Worm (Caenorhabditis elegans) whole organism, midembryonic: ENCODE measurements around the gene D2024.5.

Experiments used
- T22C8.4 ChIP-seq: fragments of 200-800 bp; sonication (Bioruptor generic); IDR thresholded peaks from 2 replicates; pipeline ENCODE4 v1.3.6; 2022; ENCODE audit warnings: missing genetic modification characterization, missing compliant biosample characterization
- cog-1 ChIP-seq: sonication (generic microtip); optimal IDR thresholded peaks from 2 replicates; lab custom pipeline; 2016; ENCODE audit warnings: missing genetic modification characterization, missing compliant biosample characterization
- flt-1 ChIP-seq: fragments of 200-800 bp; sonication (Bioruptor generic); IDR thresholded peaks from 2 replicates; pipeline ENCODE4 v1.3.6; 2022; ENCODE audit warnings: missing genetic modification characterization, missing compliant biosample characterization
- klf-2 ChIP-seq: fragments of 200-800 bp; sonication (Bioruptor generic); conservative IDR thresholded peaks from 2 replicates; pipeline ENCODE4 v1.3.6; 2022; ENCODE audit warnings: missing genetic modification reagents, missing genetic modification characterization, missing compliant biosample characterization
- med-1 ChIP-seq: sonication (generic microtip); optimal IDR thresholded peaks from 2 replicates; lab custom pipeline; 2017; ENCODE audit warnings: missing genetic modification characterization, mild to moderate bottlenecking, missing compliant biosample characterization, antibody characterized with exemption, missing genetic modification reagents; ENCODE audit not compliant: insufficient read depth
- ref-1 ChIP-seq: fragments of 200-800 bp; sonication (Bioruptor generic); conservative IDR thresholded peaks from 2 replicates; pipeline ENCODE4 v1.3.6; 2022; ENCODE audit warnings: missing genetic modification reagents, missing genetic modification characterization, missing compliant biosample characterization
- tab-1 ChIP-seq: fragments of 200-800 bp; sonication (Bioruptor generic); IDR thresholded peaks from 2 replicates; pipeline ENCODE4 v1.3.6; 2022; ENCODE audit warnings: missing genetic modification characterization, missing compliant biosample characterization
- ztf-23 ChIP-seq: fragments of 200-800 bp; sonication (Bioruptor generic); IDR thresholded peaks from 2 replicates; pipeline ENCODE4 v1.3.6; 2022; ENCODE audit warnings: missing genetic modification reagents, missing genetic modification characterization, missing compliant biosample characterization
- ztf-29 ChIP-seq: fragments of 200-800 bp; sonication (Bioruptor generic); IDR thresholded peaks from 2 replicates; pipeline ENCODE4 v1.3.6; 2022; ENCODE audit warnings: missing genetic modification reagents, missing genetic modification characterization, missing compliant biosample characterization

D2024.5 gene

DNA sequence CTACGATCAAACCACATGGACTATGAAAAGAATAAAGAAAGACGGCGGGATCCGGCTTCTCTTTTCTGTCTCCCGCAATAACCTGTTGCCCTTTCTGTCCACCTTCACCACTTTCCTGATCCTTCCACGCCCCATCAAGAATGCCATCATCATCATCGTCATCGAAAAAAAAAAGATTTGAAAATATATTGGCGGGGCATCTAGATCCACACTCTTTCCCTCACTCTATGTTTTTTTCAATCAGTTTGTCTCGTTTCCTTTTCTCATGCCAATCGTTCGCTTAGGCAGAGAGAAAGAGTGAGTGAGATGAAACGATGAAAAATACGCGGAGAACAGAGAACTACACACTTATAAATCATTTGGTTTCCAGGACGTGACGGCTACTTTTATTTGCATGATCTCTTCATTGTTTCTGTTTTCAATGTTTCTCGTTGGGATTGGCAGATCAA lies 5.5 kb upstream of the D2024.5 start:
- TF ChIP-seq med-1 (GFP tag; lab: Kevin White, UChicago) = no peak
- TF ChIP-seq cog-1 (tag; lab: Kevin White, UChicago) = no peak
- TF ChIP-seq flt-1 (GFP tag; lab: Robert Waterston, UW) = no peak
- TF ChIP-seq tab-1 = no peak
- TF ChIP-seq T22C8.4 (GFP tag; lab: Robert Waterston, UW) = no peak
- TF ChIP-seq ztf-29 (GFP tag; lab: Robert Waterston, UW) = no peak
- TF ChIP-seq klf-2 = no peak
- TF ChIP-seq ztf-23 = no peak
- TF ChIP-seq ref-1 = no peak

DNA sequence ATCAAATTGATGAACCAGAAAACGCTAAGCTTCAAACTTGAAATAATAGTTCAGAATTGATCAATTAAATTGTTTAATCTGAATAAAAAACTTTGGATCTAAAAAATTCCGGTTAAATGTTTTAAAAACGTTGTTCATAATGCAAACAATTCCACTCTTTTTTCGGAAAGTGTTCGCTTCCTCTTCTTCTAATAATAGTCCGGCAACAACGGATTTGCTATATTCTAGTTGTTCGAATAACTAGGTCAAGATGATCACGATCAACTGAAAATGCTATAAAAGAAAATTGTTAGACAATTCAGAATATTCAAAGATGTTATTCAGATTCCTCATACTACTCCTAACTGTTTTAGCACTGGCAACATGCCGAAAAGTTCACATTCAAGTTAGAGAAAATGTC lies 2.8 kb upstream of the D2024.5 start, which contains the start of gene D2024.4:
Gene D2024.4, plus strand, starts transcription at position 301 of the 400 bp plus-strand sequence.
- TF ChIP-seq ztf-23 (no peak), ref-1 (no peak), tab-1 (no peak), flt-1 (GFP tag; lab: Robert Waterston, UW) (no peak), klf-2 (no peak), med-1 (GFP tag; lab: Kevin White, UChicago) (no peak), cog-1 (tag; lab: Kevin White, UChicago) (no peak), T22C8.4 (GFP tag; lab: Robert Waterston, UW) (no peak), ztf-29 (GFP tag; lab: Robert Waterston, UW) (no peak)

DNA sequence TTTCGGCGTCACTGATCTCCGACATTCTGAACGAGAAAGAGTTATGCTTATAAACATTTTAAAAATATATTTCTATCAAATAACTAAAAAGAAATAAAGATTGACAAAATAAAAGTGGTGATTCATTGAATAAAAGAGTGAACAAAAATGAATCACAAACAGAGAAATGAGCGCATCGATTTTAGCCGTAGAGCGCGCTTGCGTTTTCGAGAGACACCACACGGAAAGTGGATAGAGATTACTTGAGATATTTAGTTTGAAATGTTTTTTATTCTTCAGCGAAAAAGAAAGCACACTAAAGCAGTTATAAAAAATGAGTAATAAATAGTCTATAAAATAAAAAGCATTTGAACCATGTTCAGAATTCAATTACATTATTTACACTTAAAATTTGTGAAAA lies 2.1 kb upstream of the D2024.5 start, which contains the start of gene cap-1:
Gene cap-1, minus strand, starts transcription at position 26 of the 400 bp plus-strand sequence.
- TF ChIP-seq T22C8.4 (GFP tag; lab: Robert Waterston, UW) (peak; percentile 78), med-1 (GFP tag; lab: Kevin White, UChicago) (no peak), ref-1 (no peak), flt-1 (GFP tag; lab: Robert Waterston, UW) (peak; percentile 60), ztf-29 (GFP tag; lab: Robert Waterston, UW) (no peak), klf-2 (no peak), cog-1 (tag; lab: Kevin White, UChicago) (peak; percentile 33), tab-1 (no peak), ztf-23 (no peak)

DNA sequence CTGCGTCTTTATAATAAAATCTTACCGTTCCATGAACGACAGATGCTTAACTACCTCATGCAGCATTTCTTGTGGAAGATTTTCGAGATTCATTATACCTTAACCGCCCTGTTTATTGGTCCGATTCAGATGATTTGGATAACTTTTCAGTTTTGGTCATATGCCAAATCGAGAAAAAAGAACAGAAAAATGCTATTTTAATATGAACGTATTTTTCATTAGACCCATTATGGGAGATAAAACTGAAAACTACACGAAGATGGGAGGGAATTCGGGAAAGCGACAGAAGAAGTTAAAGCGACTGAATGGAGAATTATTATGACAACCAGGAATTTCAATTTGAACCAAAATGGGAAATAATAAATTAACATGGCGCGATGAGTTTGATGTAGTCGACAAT lies 1.0 kb downstream of the D2024.5 start, which contains the start of gene R13A1.10:
Gene R13A1.10, minus strand, starts transcription at position 101 of the 400 bp plus-strand sequence.
- no peak for TF ChIP-seq T22C8.4 (GFP tag; lab: Robert Waterston, UW)
- TF ChIP-seq med-1 (GFP tag; lab: Kevin White, UChicago) = no peak
- TF ChIP-seq tab-1 = no peak

DNA sequence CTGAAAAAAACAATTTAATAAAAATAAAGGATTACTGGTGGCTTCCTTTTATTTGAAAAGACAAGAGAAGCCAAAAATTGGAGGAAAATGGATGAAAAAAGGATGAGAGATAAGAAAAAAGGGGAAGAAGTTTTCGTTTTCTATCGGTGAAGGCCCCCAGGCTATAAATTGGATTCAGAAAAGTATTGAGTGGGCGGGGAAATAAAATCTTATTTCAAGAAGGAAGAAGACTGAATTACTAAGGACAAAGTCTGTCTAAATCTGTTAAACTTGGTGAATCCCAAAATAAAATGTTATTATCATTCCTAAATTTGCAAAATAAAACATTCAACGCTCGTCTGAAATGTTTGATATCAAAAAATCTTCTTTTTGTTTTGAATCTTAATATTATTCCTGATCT lies 6.0 kb downstream of the D2024.5 start:
- no peak for TF ChIP-seq ztf-23
- no peak for TF ChIP-seq klf-2
- TF ChIP-seq T22C8.4 (GFP tag; lab: Robert Waterston, UW) = no peak
- TF ChIP-seq flt-1 (GFP tag; lab: Robert Waterston, UW) = no peak
- TF ChIP-seq tab-1 = no peak
- no peak for TF ChIP-seq cog-1 (tag; lab: Kevin White, UChicago)
- no peak for TF ChIP-seq ztf-29 (GFP tag; lab: Robert Waterston, UW)
- no peak for TF ChIP-seq med-1 (GFP tag; lab: Kevin White, UChicago)
- no peak for TF ChIP-seq ref-1

DNA sequence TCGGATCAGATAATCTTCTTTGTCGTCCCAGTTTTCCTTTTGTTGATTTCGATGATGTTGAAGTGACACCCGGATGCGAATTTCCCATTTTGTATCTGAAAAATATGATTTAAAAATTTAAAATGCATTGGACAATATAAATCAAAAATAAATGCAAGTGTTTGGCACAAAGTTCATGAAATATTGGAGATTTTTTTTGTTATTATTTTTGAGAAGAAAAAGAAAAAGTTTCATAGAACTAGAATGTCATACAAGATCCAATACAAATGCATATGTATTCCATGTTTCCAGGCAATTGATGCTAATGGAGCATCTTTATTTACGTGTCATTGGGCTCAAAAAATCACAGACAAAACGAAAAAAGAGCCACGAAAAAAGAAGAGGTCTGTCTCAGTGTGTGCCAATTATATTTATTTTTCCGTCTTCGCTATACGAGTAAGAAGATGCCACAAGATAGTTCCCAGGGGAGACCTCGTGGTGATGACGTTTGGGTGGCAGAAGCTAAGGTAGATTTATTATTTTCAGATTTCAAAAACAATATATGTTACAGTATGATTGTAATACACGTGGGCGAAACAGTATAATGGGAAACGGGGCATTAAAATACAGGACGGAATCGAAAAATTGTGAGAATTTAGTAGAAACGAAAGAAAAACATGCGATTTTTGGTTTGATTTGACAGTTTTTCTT lies 8.6 kb downstream of the D2024.5 start, which contains the start of the genes glb-23 and R13A1.1:
Gene glb-23, minus strand, starts transcription at position 101 of the 690 bp plus-strand sequence.
Gene R13A1.1, plus strand, starts transcription at position 640 of the 690 bp plus-strand sequence.
- TF ChIP-seq ztf-23 (no peak), T22C8.4 (GFP tag; lab: Robert Waterston, UW) (no peak), ref-1 (no peak), cog-1 (tag; lab: Kevin White, UChicago) (no peak), klf-2 (no peak), ztf-29 (GFP tag; lab: Robert Waterston, UW) (no peak), med-1 (GFP tag; lab: Kevin White, UChicago) (no peak), tab-1 (no peak), flt-1 (GFP tag; lab: Robert Waterston, UW) (no peak)

DNA sequence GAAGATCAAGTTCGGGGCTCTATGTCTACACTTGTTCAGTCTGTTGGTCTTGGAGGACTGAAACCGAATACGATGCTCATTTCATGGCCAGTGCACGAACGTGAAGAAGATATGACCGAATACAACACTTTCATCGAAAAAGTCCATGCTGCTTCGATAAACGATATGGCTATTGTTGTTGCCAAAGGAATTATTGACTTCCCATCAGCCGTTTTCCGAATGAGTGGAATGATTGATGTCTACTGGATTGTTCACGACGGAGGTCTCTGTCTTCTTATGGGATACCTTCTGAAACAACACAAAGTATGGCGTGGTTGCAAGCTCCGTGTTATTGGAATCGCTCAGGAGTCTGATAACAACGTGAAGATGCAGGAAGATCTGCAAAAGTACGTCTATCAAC lies 11.9 kb downstream of the D2024.5 start:
- no peak for TF ChIP-seq ztf-29 (GFP tag; lab: Robert Waterston, UW)
- TF ChIP-seq ref-1 = no peak
- no peak for TF ChIP-seq ztf-23
- no peak for TF ChIP-seq klf-2
- TF ChIP-seq med-1 (GFP tag; lab: Kevin White, UChicago) = no peak
- no peak for TF ChIP-seq flt-1 (GFP tag; lab: Robert Waterston, UW)
- no peak for TF ChIP-seq cog-1 (tag; lab: Kevin White, UChicago)
- no peak for TF ChIP-seq T22C8.4 (GFP tag; lab: Robert Waterston, UW)
- no peak for TF ChIP-seq tab-1

DNA sequence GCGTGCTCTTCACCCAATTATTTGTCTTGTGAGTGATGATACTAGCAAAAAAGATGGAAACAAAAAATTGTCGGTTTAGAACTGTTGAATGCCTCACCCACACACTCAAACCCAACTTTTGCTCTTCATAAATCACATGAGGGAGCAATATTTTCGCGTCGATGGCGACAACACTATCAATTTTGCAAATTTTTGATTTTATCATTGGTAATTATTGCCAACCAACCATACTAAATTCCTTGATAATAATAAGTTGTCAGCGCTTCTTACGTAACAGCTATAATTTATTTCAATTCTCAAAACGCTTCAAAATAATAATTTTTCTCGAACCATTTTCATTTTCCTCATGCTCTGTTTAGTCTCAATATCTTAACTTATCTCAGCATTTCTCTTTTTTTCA lies 15.3 kb downstream of the D2024.5 start:
- no peak for TF ChIP-seq T22C8.4 (GFP tag; lab: Robert Waterston, UW)
- no peak for TF ChIP-seq med-1 (GFP tag; lab: Kevin White, UChicago)
- TF ChIP-seq cog-1 (tag; lab: Kevin White, UChicago) = no peak
- TF ChIP-seq ref-1 = no peak
- no peak for TF ChIP-seq flt-1 (GFP tag; lab: Robert Waterston, UW)
- no peak for TF ChIP-seq tab-1
- TF ChIP-seq ztf-29 (GFP tag; lab: Robert Waterston, UW) = no peak
- TF ChIP-seq ztf-23 = no peak
- TF ChIP-seq klf-2 = no peak

DNA sequence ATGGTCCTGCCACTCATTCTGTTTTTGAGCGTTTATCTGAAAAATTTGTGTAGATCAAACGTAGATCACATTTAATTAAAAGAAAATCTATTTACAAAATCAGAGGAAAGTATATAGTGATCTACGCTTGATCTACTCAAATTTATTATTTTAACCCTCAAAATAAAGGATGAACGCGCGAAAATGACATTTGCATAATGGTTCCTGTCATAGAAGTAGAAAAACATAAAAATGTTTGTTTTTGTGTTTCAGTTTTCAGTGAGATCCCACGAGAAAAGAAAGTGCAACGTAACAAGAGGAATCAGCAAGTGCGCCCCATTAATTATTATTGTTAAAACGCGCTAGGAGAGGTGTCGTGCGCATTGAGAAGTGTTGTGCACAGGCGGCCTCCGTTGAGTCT lies 16.8 kb downstream of the D2024.5 start:
- TF ChIP-seq cog-1 (tag; lab: Kevin White, UChicago) (no peak), ref-1 (no peak), ztf-23 (no peak), T22C8.4 (GFP tag; lab: Robert Waterston, UW) (no peak), klf-2 (no peak), flt-1 (GFP tag; lab: Robert Waterston, UW) (no peak)

DNA sequence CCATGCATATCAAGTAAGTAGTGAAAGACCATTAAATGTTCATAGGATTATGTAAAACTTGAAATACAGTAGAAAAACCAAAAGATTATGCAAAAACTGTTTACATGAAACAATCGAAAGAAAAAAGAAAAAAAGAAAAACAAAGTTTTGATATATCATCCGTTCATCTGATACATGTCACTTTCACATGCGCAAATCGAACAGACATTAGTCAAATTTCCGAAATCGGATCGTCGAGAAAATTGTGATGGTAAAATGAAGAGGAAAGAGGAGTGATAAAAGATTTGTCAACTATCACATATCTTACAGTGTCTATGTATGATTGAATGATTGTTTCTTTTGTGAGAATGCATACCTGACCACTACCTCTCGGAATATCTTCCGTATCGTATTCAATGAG lies 19.1 kb downstream of the D2024.5 start:
- TF ChIP-seq tab-1 (no peak), klf-2 (no peak), ztf-23 (no peak), ztf-29 (GFP tag; lab: Robert Waterston, UW) (no peak), cog-1 (tag; lab: Kevin White, UChicago) (no peak), med-1 (GFP tag; lab: Kevin White, UChicago) (no peak), flt-1 (GFP tag; lab: Robert Waterston, UW) (no peak), ref-1 (no peak), T22C8.4 (GFP tag; lab: Robert Waterston, UW) (no peak)
